Fruit fly (Drosophila melanogaster): Measurements from ENCODE around the gene Cpr76Ba.

DNA sequence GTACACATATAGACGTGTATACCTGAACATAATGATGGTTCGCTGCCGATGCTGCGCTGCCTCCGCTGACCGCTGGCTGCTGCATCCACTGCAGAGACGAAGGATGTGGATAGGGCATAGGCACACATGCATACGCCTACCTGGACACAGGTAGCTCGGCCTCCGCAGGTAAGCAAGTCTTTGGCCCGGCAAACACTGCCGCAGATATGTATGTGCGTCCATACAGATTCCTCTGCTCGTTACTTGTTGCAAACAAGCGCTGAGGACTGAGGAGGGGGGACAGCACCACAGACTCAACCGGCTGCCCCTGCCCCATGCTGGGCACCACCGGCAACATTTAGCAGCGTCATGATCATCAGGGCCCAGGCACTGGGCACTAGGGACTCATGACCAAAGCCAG, 38.6 kb upstream of the Cpr76Ba start:
- TF ChIP-seq CG10348 (GFP tag; IDR thresholded peaks at IDR 0.05) = no peak
- TF ChIP-seq CG15710 (tag; optimal IDR thresholded peaks at IDR 0.05) = no peak
- TF ChIP-seq CG9948 (tag; optimal IDR thresholded peaks at IDR 0.05) = no peak
- no peak for TF ChIP-seq Snoo (tag; optimal IDR thresholded peaks at IDR 0.05)
- no peak for TF ChIP-seq rn (GFP tag; IDR thresholded peaks at IDR 0.05)
- TF ChIP-seq CG13204 (GFP tag; optimal IDR thresholded peaks at IDR 0.05) = no peak
- no peak for TF ChIP-seq CG17806 (tag; optimal IDR thresholded peaks at IDR 0.05)
